Fruit fly (Drosophila melanogaster) whole organism, pupa: Measurements from ENCODE around the gene CG32708.

ENCODE experiments used
- CG10348 ChIP-seq: fragments of 200-800 bp; sonication (Bioruptor generic); IDR thresholded peaks from 2 replicates; pipeline ENCODE4 v1.3.6; 2022; ENCODE audit warnings: missing biosample characterization, missing genetic modification characterization
- CG12605 ChIP-seq: fragments of 200-800 bp; sonication (Bioruptor generic); IDR thresholded peaks from 2 replicates; pipeline ENCODE4 v1.3.6; 2022; ENCODE audit warnings: missing biosample characterization, missing genetic modification characterization
- CG13204 ChIP-seq: fragments of 200-800 bp; sonication (Bioruptor generic); optimal IDR thresholded peaks from 2 replicates; lab custom pipeline; 2018; ENCODE audit warnings: missing biosample characterization, mild to moderate bottlenecking, missing genetic modification characterization, moderate library complexity
- CG14655 ChIP-seq: fragments of 200-800 bp; sonication (Bioruptor generic); optimal IDR thresholded peaks from 3 replicates; lab custom pipeline; 2017; ENCODE audit warnings: mild to moderate bottlenecking, missing biosample characterization, missing genetic modification reagents, missing genetic modification characterization
- CG15710 ChIP-seq: fragments of 200-800 bp; sonication (Bioruptor generic); optimal IDR thresholded peaks from 2 replicates; lab custom pipeline; 2018; ENCODE audit warnings: missing biosample characterization, mild to moderate bottlenecking, missing genetic modification characterization, moderate library complexity
- CG17806 ChIP-seq: fragments of 200-800 bp; sonication (Bioruptor generic); optimal IDR thresholded peaks from 2 replicates; lab custom pipeline; 2018; ENCODE audit warnings: missing biosample characterization, mild to moderate bottlenecking, missing genetic modification characterization, moderate library complexity
- CG32121 ChIP-seq: fragments of 200-800 bp; sonication (Bioruptor generic); IDR thresholded peaks from 2 replicates; pipeline ENCODE4 v1.3.6; 2022; ENCODE audit warnings: missing biosample characterization, missing genetic modification characterization
- CG34367 ChIP-seq: fragments of 200-800 bp; sonication (Bioruptor generic); optimal IDR thresholded peaks from 2 replicates; lab custom pipeline; 2018; ENCODE audit warnings: missing biosample characterization, mild to moderate bottlenecking, missing genetic modification characterization
- CG4496 ChIP-seq: fragments of 200-800 bp; sonication (Bioruptor generic); IDR thresholded peaks from 3 replicates; pipeline ENCODE4 v1.3.6; 2022; ENCODE audit warnings: missing biosample characterization, missing genetic modification characterization
- CG8159 ChIP-seq: fragments of 200-800 bp; sonication (Bioruptor generic); optimal IDR thresholded peaks from 3 replicates; lab custom pipeline; 2018; ENCODE audit warnings: missing biosample characterization, mild to moderate bottlenecking, missing genetic modification characterization, moderate library complexity
- CG8301 ChIP-seq: fragments of 200-800 bp; sonication (Bioruptor generic); optimal IDR thresholded peaks from 2 replicates; lab custom pipeline; 2018; ENCODE audit warnings: missing biosample characterization, mild to moderate bottlenecking, missing genetic modification characterization
- CG9948 ChIP-seq: fragments of 200-800 bp; sonication (Bioruptor generic); optimal IDR thresholded peaks from 2 replicates; lab custom pipeline; 2018; ENCODE audit warnings: missing biosample characterization, mild to moderate bottlenecking, missing genetic modification characterization, moderate library complexity
- D1 ChIP-seq: fragments of 200-800 bp; sonication (Bioruptor generic); optimal IDR thresholded peaks from 2 replicates; lab custom pipeline; 2018; ENCODE audit warnings: missing biosample characterization, mild to moderate bottlenecking, missing genetic modification characterization, moderate library complexity
- EcR ChIP-seq: fragments of 200-800 bp; sonication (Bioruptor generic); optimal IDR thresholded peaks from 3 replicates; lab custom pipeline; 2019; ENCODE audit warnings: missing biosample characterization, missing genetic modification characterization, mild to moderate bottlenecking, moderate library complexity, missing genetic modification reagents
- Ets98B ChIP-seq: fragments of 200-800 bp; sonication (Bioruptor generic); IDR thresholded peaks from 2 replicates; pipeline ENCODE4 v1.3.6; 2022; ENCODE audit warnings: missing biosample characterization, missing genetic modification characterization
- Pif1A ChIP-seq: fragments of 200-800 bp; sonication (Bioruptor generic); optimal IDR thresholded peaks from 3 replicates; lab custom pipeline; 2016; ENCODE audit warnings: missing biosample characterization, missing genetic modification characterization
- Pif1B ChIP-seq: fragments of 200-800 bp; sonication (Bioruptor generic); optimal IDR thresholded peaks from 3 replicates; lab custom pipeline; 2016; ENCODE audit warnings: missing biosample characterization, missing genetic modification characterization
- Snoo ChIP-seq: fragments of 200-800 bp; sonication (Bioruptor generic); optimal IDR thresholded peaks from 3 replicates; lab custom pipeline; 2017; ENCODE audit warnings: missing biosample characterization, mild to moderate bottlenecking, missing genetic modification characterization, inconsistent platforms
- fd96Ca ChIP-seq: fragments of 200-800 bp; sonication (Bioruptor generic); IDR thresholded peaks from 3 replicates; pipeline ENCODE4 v1.3.6; 2022; ENCODE audit warnings: missing biosample characterization, missing genetic modification characterization
- gl ChIP-seq: fragments of 200-800 bp; sonication (Bioruptor generic); optimal IDR thresholded peaks from 2 replicates; lab custom pipeline; 2018; ENCODE audit warnings: missing biosample characterization, mild to moderate bottlenecking, missing genetic modification characterization
- rn ChIP-seq: fragments of 200-800 bp; sonication (Bioruptor generic); IDR thresholded peaks from 2 replicates; pipeline ENCODE4 v1.3.6; 2022; ENCODE audit warnings: missing biosample characterization, missing genetic modification characterization

CG32708 gene

DNA sequence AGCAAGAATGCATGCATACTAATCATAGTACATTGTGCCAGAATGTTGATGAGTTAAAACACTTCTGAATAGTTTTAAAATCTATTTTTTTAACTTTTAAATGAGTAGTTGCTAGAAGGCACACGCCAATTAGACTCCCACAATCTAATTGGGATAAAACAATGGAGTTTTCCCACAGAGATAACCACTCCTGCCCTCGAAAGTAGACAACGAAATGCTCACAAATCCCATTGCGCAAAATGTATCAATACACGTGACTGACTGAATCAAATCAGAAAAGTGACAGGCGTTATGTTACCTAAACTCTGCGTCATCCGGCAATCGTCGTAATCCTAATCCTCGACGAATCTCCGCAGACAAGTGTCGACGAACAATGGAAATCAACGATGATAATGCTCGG is 32.1 kb downstream of the CG32708 start:
- TF ChIP-seq Pif1B (GFP tag; lab: Kevin White, UChicago) (no peak), CG9948 (tag; lab: Kevin White, UChicago) (no peak), Ets98B (GFP tag; lab: Robert Waterston, UW) (no peak), D1 (tag; lab: Kevin White, UChicago) (no peak), Snoo (tag; lab: Kevin White, UChicago) (no peak), CG32121 (GFP tag; lab: Robert Waterston, UW) (no peak), CG34367 (no peak), CG8159 (no peak)
- TF ChIP-seq, all 21 proteins: peak for 0

- TF ChIP-seq CG10348 (no peak), CG8159 (peak; percentile 47), CG17806 (peak; percentile 18), CG8301 (peak; percentile 45), CG14655 (GFP tag; lab: Kevin White, UChicago) (peak; percentile 63), Ets98B (GFP tag; lab: Robert Waterston, UW) (no peak), CG32121 (GFP tag; lab: Robert Waterston, UW) (no peak), rn (GFP tag; lab: Robert Waterston, UW) (no peak), Pif1A (GFP tag; lab: Kevin White, UChicago) (no peak), fd96Ca (GFP tag; lab: Robert Waterston, UW) (peak; percentile 46; the same call in 1 of the 3 replicates), CG4496 (0 out of 3 replicates have a peak, but pooled peaks have one; percentile 38), CG13204 (GFP tag; lab: Kevin White, UChicago) (no peak)
These were observed 33.4 kb downstream of the CG32708 start for dm6 chrX:9118961-9119633.

DNA sequence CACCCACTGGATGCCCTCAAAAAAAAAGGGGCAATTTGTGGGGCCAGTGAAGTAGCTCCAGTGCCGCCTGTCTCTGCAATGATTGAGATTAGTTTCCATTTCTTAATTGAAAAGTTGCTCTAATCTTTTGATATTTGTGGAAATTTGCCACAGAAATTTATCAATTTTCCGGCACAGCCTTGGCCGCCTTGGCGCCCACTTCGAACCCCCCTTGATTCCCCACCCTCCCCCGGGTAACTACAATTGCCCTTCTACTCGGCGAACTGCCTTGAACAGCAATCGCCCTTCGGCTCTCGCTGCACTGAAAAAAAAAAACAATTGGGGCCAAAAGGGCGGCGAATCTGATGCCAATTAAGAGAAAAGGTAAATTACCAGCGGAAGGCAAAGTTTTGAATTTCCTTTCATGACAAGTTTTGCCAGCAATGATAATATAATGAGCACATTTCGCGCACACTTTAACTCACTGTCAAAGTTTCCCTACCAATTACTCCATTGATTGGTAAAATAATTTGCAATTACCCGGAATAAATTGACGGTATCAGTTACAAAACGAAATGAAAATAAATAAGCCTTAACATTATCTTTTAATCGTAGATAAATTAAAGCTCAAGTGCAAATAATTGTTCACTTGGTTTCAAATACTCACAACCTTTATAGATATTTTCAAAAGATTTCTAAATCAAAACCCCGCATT is 34.1 kb downstream of the CG32708 start:
- TF ChIP-seq CG14655 (GFP tag; lab: Kevin White, UChicago): peak; percentile 1
- TF ChIP-seq CG13204 (GFP tag; lab: Kevin White, UChicago): no peak
- TF ChIP-seq CG4496: no peak

DNA sequence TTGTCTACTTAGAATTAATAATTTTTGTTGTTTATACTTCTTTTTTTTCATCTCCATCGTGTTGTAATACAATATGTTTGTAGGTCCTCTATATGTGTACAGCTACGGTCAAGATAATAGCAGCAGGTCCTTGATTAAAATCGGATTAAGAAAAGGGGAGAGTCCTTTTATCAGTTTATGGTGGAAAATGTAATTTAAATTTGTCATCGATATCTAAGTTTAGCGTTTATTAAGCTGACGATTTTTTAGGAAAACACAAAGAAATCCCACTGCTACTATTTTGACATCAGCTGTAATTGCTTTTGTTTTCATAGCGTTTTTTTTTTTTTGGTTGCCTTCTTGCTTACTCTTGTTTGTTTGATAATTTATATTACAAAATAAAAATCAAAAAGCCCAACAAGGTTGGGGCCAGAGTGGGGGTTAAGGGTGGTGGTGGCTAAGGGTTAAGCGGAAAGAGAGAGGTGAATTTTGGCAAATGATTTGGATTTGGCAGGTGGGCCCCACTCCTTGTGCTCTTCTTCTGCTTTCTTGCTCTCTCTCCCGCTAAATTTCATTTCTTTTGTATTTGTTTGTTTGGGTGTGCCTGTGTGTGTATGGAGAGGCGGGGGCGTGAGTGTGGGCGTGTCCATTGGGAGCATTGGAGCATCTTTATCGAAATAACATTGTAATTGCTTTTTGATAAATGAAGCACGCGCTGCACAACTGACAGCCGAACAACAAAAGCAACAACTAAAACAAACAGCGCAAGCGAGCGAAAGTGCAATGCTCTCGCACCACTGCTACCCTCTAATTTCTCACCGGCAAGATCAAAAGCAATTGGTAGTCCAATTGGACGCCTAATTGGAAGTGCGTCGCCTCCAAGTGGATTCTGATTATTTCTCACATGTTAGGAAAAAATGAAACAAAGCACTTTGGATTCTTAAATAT is 35.4 kb downstream of the CG32708 start:
- TF ChIP-seq fd96Ca (GFP tag; lab: Robert Waterston, UW) (no peak), gl (no peak), CG9948 (tag; lab: Kevin White, UChicago) (peak; percentile 34), Snoo (tag; lab: Kevin White, UChicago) (peak; percentile 35), rn (GFP tag; lab: Robert Waterston, UW) (no peak), Pif1B (GFP tag; lab: Kevin White, UChicago) (peak; percentile 16), CG32121 (GFP tag; lab: Robert Waterston, UW) (peak; percentile 29; the same call in 1 of the 2 replicates), CG8159 (peak; percentile 53), CG12605 (GFP tag; lab: Robert Waterston, UW) (no peak), CG8301 (peak; percentile 36), Ets98B (GFP tag; lab: Robert Waterston, UW) (no peak), CG10348 (no peak), Pif1A (GFP tag; lab: Kevin White, UChicago) (peak; percentile 28), D1 (tag; lab: Kevin White, UChicago) (no peak), CG4496 (0 out of 3 replicates have a peak, but pooled peaks have one; percentile 27), CG15710 (tag; lab: Kevin White, UChicago) (peak; percentile 21), EcR (no peak), CG34367 (no peak), CG14655 (GFP tag; lab: Kevin White, UChicago) (peak; percentile 39), CG17806 (peak; percentile 29), CG13204 (GFP tag; lab: Kevin White, UChicago) (no peak)

DNA sequence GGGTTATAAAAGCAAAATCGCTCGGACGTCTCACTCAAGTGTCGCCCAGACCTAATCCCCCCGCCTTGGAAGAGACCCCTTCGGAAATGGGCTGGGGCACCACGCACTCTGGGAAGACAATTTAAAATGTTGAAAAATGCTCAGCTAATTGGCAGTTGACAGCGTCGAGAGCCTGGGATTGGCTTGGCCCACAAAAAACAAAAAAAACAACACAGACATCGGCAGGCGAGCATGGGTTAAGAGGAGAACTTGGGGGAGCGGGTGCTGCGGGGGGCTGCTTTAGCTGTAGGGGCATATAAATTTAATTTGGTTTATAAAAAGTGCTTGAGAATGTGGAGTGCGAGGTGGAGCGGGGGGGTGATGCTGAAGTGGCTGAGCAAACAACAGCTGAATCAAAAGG is 36.8 kb downstream of the CG32708 start:
- TF ChIP-seq CG10348 (no peak), fd96Ca (GFP tag; lab: Robert Waterston, UW) (0 out of 3 replicates have a peak, but pooled peaks have one; percentile 27)
